Fruit fly (Drosophila melanogaster) whole organism, prepupa: Measurements from ENCODE around the gene uif.

ENCODE experiments used
- CG10669 ChIP-seq: fragments of 200-800 bp; sonication (Bioruptor generic); optimal IDR thresholded peaks from 3 replicates; lab custom pipeline; 2018; ENCODE audit warnings: missing biosample characterization, mild to moderate bottlenecking, missing genetic modification characterization, moderate library complexity
- CG3032 ChIP-seq: fragments of 200-800 bp; optimal IDR thresholded peaks from 2 replicates; lab custom pipeline; 2019; ENCODE audit warnings: missing biosample characterization, mild to moderate bottlenecking, missing genetic modification characterization, moderate library complexity
- CG31627 ChIP-seq: fragments of 200-800 bp; sonication (Bioruptor generic); optimal IDR thresholded peaks from 3 replicates; lab custom pipeline; 2016; ENCODE audit warnings: missing biosample characterization, missing genetic modification characterization
- CG6163 ChIP-seq: fragments of 200-800 bp; sonication (Bioruptor generic); IDR thresholded peaks from 3 replicates; pipeline ENCODE4 v1.3.6; 2022; ENCODE audit warnings: missing biosample characterization, missing genetic modification characterization
- CG8632 ChIP-seq: fragments of 200-800 bp; sonication (Bioruptor generic); optimal IDR thresholded peaks from 3 replicates; lab custom pipeline; 2016; ENCODE audit warnings: missing biosample characterization, missing genetic modification characterization
- OdsH ChIP-seq: fragments of 200-800 bp; sonication (Bioruptor generic); optimal IDR thresholded peaks from 3 replicates; lab custom pipeline; 2016; ENCODE audit warnings: missing biosample characterization, missing genetic modification characterization
- achi ChIP-seq: fragments of 200-800 bp; sonication (Bioruptor generic); optimal IDR thresholded peaks from 3 replicates; lab custom pipeline; 2016; ENCODE audit warnings: missing biosample characterization, missing genetic modification characterization
- esn ChIP-seq: fragments of 200-800 bp; sonication (Bioruptor generic); optimal IDR thresholded peaks from 2 replicates; lab custom pipeline; 2016; ENCODE audit warnings: missing biosample characterization, mild to moderate bottlenecking, missing genetic modification characterization, moderate library complexity
- fkh ChIP-seq: fragments of 200-800 bp; sonication (Bioruptor generic); optimal IDR thresholded peaks from 3 replicates; lab custom pipeline; 2017; ENCODE audit warnings: missing biosample characterization, mild to moderate bottlenecking, missing genetic modification characterization, moderate library complexity
- lz ChIP-seq: fragments of 200-800 bp; sonication (Bioruptor generic); optimal IDR thresholded peaks from 3 replicates; lab custom pipeline; 2016; ENCODE audit warnings: missing biosample characterization, missing genetic modification characterization

dm6 chr2L:7025247-7025646, 15.1 kb upstream of the uif start:
- TF ChIP-seq fkh (GFP tag; lab: Kevin White, UChicago) (no peak), lz (GFP tag; lab: Kevin White, UChicago) (no peak), CG10669 (GFP tag; lab: Kevin White, UChicago) (no peak), CG31627 (GFP tag; lab: Kevin White, UChicago) (no peak), esn (GFP tag; lab: Kevin White, UChicago) (no peak), CG6163 (no peak), OdsH (GFP tag; lab: Kevin White, UChicago) (no peak), achi (GFP tag; lab: Kevin White, UChicago) (no peak), CG8632 (GFP tag; lab: Kevin White, UChicago) (no peak), CG3032 (tag; lab: Kevin White, UChicago) (no peak)
